Worm (Caenorhabditis elegans): ENCODE results near the gene T09A5.14.
A peak's percentile ranks its signal among the peaks of the same experiment; 100 is the strongest.

T09A5.14 gene

DNA sequence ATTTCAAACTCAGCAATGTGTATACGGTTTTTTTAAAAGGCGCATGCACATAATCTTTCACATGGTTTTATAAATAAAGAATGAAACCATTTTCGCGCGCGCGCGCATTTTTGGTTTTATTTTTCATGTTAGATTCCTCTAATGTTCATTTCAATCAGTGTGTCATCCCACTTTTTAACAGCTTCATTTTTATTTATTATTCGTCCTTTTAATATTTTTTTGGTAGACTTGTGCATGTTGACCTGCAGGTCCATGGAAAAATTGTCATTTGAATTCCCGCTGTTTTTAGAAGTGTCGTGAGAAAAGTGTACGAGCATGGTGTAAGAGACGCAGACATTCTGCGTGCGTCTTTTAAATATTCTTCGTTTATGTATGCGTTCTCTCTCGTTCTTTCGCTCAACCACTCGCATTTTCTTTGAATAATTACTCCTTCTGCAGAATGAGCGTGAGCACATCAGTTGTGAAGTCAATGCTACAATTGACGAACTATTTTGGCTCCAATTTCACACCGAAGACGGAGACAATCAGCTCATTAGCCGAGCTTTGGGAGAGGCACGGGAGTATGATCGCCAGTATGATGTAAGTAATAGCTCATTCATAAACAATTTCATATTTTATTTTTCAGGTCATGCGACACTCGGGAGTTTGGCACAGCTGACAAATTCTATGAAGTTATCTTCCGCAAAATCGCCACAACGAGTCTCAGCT is 28.2 kb downstream of the T09A5.14 start, which contains the start of gene lin-5 (continued):
- TF ChIP-seq ZK185.1 (tag; optimal IDR thresholded peaks at IDR 0.05; ENCODE audit: poor library complexity, severe bottlenecking) (no peak), nfya-1 (tag; optimal IDR thresholded peaks at IDR 0.05; ENCODE audit: borderline replicate concordance, insufficient read depth) (no peak), snpc-4 (GFP tag; optimal IDR thresholded peaks at IDR 0.05) (no peak), snpc-4 (tag; optimal IDR thresholded peaks at IDR 0.05) (peak in 2 of 4 experiments; percentile 14 to 43), madf-3 (GFP tag; IDR thresholded peaks at IDR 0.05) (0 out of 2 replicates have a peak, but pooled peaks have one; percentile 48), lsl-1 (GFP tag; optimal IDR thresholded peaks at IDR 0.05) (peak; percentile 93), F33H1.4 (GFP tag; IDR thresholded peaks at IDR 0.05) (peak; percentile 91), tbx-9 (tag; optimal IDR thresholded peaks at IDR 0.05; ENCODE audit: borderline replicate concordance) (no peak), dox-1 (GFP tag; IDR thresholded peaks at IDR 0.05) (peak; percentile 76), ekl-4 (GFP tag; IDR thresholded peaks at IDR 0.05) (peak; percentile 70), ama-1 (optimal IDR thresholded peaks at IDR 0.05) (no peak), ama-1 (GFP tag; optimal IDR thresholded peaks at IDR 0.05) (no peak), let-607 (tag; optimal IDR thresholded peaks at IDR 0.05) (no peak), hsf-1 (GFP tag; IDR thresholded peaks at IDR 0.05) (peak; percentile 78), Y79H2A.3 (GFP tag; conservative IDR thresholded peaks at IDR 0.05) (peak; percentile 77; the same call in 1 of the 2 replicates), zim-3 (tag; optimal IDR thresholded peaks at IDR 0.05) (no peak), ztf-25 (GFP tag; IDR thresholded peaks at IDR 0.05) (no peak), let-526 (GFP tag; IDR thresholded peaks at IDR 0.05) (no peak), tbp1 (GFP tag; optimal IDR thresholded peaks at IDR 0.05) (peak; percentile 35), die-1 (tag; optimal IDR thresholded peaks at IDR 0.05) (no peak), F10E7.11 (tag; optimal IDR thresholded peaks at IDR 0.05) (no peak), ceh-40 (GFP tag; IDR thresholded peaks at IDR 0.05) (no peak), ztf-28 (GFP tag; IDR thresholded peaks at IDR 0.05) (no peak), xnd-1 (tag; optimal IDR thresholded peaks at IDR 0.05) (peak; percentile 95), sea-2 (GFP tag; IDR thresholded peaks at IDR 0.05) (no peak), Y53F4B.3 (GFP tag; IDR thresholded peaks at IDR 0.05) (no peak), F39B2.1 (GFP tag; IDR thresholded peaks at IDR 0.05) (no peak), B0035.1 (tag; optimal IDR thresholded peaks at IDR 0.05) (no peak), madf-8 (GFP tag; conservative IDR thresholded peaks at IDR 0.05) (peak; percentile 95), B0336.3 (GFP tag; IDR thresholded peaks at IDR 0.05) (peak; percentile 71; the same call in 1 of the 2 replicates), hrde-1 (tag; optimal IDR thresholded peaks at IDR 0.05; ENCODE audit: borderline replicate concordance) (peak; percentile 8), bed-2 (GFP tag; IDR thresholded peaks at IDR 0.05) (no peak), K11D2.4 (GFP tag; IDR thresholded peaks at IDR 0.05) (no peak), efl-1 (GFP tag; optimal IDR thresholded peaks at IDR 0.05) (peak; percentile 96), snpc-1.3 (tag; optimal IDR thresholded peaks at IDR 0.05; ENCODE audit: insufficient read depth) (peak; percentile 62), snpc-3.4 (tag; optimal IDR thresholded peaks at IDR 0.05) (peak; percentile 82), F49E8.2 (tag; optimal IDR thresholded peaks at IDR 0.05; ENCODE audit: insufficient read depth) (peak; percentile 77), lsy-27 (tag; optimal IDR thresholded peaks at IDR 0.05; ENCODE audit: borderline replicate concordance, insufficient read depth) (no peak), ztf-22 (GFP tag; optimal IDR thresholded peaks at IDR 0.05) (no peak), C17E4.6 (GFP tag; IDR thresholded peaks at IDR 0.05) (no peak), lin-35 (GFP tag; optimal IDR thresholded peaks at IDR 0.05) (peak in 2 of 3 experiments; percentile 19 to 74), rec-8 (tag; optimal IDR thresholded peaks at IDR 0.05) (no peak), sptf-2 (GFP tag; optimal IDR thresholded peaks at IDR 0.05) (no peak), attf-5 (GFP tag; optimal IDR thresholded peaks at IDR 0.05) (peak; percentile 55), mes-4 (tag; optimal IDR thresholded peaks at IDR 0.05) (no peak), lir-1 (GFP tag; conservative IDR thresholded peaks at IDR 0.05) (no peak; the same call in 1 of the 2 replicates)

Data from whole organism, young adult.